Fruit fly (Drosophila melanogaster) whole organism, prepupa: ENCODE results near the gene CG15602.
A peak's percentile ranks its signal among the peaks of the same experiment; 100 is the strongest.

Experiments used
- Blimp-1 ChIP-seq: fragments of 200-800 bp; sonication (Bioruptor generic); optimal IDR thresholded peaks from 3 replicates; lab custom pipeline; 2017; ENCODE audit warnings: missing biosample characterization, missing genetic modification characterization, mild to moderate bottlenecking, moderate library complexity, missing genetic modification reagents
- CG10631 ChIP-seq: fragments of 200-800 bp; sonication (Bioruptor generic); optimal IDR thresholded peaks from 2 replicates; lab custom pipeline; 2016; ENCODE audit warnings: missing biosample characterization, missing genetic modification characterization
- CG10669 ChIP-seq: fragments of 200-800 bp; sonication (Bioruptor generic); optimal IDR thresholded peaks from 3 replicates; lab custom pipeline; 2018; ENCODE audit warnings: missing biosample characterization, mild to moderate bottlenecking, missing genetic modification characterization, moderate library complexity
- CG11294 ChIP-seq: fragments of 200-800 bp; sonication (Bioruptor generic); IDR thresholded peaks from 2 replicates; pipeline ENCODE4 v1.3.6; 2022; ENCODE audit warnings: missing biosample characterization, missing genetic modification characterization
- CG11762 ChIP-seq: fragments of 200-800 bp; sonication (Bioruptor generic); optimal IDR thresholded peaks from 3 replicates; lab custom pipeline; 2016; ENCODE audit warnings: missing biosample characterization, missing genetic modification characterization; ENCODE audit not compliant: insufficient read depth
- CG11902 ChIP-seq: fragments of 200-800 bp; sonication (Bioruptor generic); optimal IDR thresholded peaks from 3 replicates; lab custom pipeline; 2016; ENCODE audit warnings: missing biosample characterization, missing genetic modification characterization
- CG15336 ChIP-seq: fragments of 200-800 bp; sonication (Bioruptor generic); IDR thresholded peaks from 2 replicates; pipeline ENCODE4 v1.3.6; 2022; ENCODE audit warnings: missing biosample characterization, missing genetic modification characterization
- CG34406 ChIP-seq: fragments of 200-800 bp; sonication (Bioruptor generic); optimal IDR thresholded peaks from 3 replicates; lab custom pipeline; 2016; ENCODE audit warnings: missing biosample characterization, missing genetic modification characterization
- CG6163 ChIP-seq: fragments of 200-800 bp; sonication (Bioruptor generic); IDR thresholded peaks from 3 replicates; pipeline ENCODE4 v1.3.6; 2022; ENCODE audit warnings: missing biosample characterization, missing genetic modification characterization
- CG6276 ChIP-seq: fragments of 200-800 bp; sonication (Bioruptor generic); optimal IDR thresholded peaks from 2 replicates; lab custom pipeline; 2017; ENCODE audit warnings: missing biosample characterization, mild to moderate bottlenecking, missing genetic modification characterization
- CG6854 ChIP-seq: fragments of 200-800 bp; sonication (Bioruptor generic); optimal IDR thresholded peaks from 2 replicates; lab custom pipeline; 2017; ENCODE audit warnings: missing biosample characterization, mild to moderate bottlenecking, missing genetic modification characterization
- CG8119 ChIP-seq: fragments of 200-800 bp; sonication (Bioruptor generic); IDR thresholded peaks from 3 replicates; pipeline ENCODE4 v1.3.6; 2022; ENCODE audit warnings: missing biosample characterization, missing genetic modification characterization
- CG8632 ChIP-seq: fragments of 200-800 bp; sonication (Bioruptor generic); optimal IDR thresholded peaks from 3 replicates; lab custom pipeline; 2016; ENCODE audit warnings: missing biosample characterization, missing genetic modification characterization
- CG9139 ChIP-seq: fragments of 200-800 bp; sonication (Bioruptor generic); optimal IDR thresholded peaks from 3 replicates; lab custom pipeline; 2017; ENCODE audit warnings: missing biosample characterization, mild to moderate bottlenecking, missing genetic modification characterization
- Eip75B ChIP-seq: fragments of 200-800 bp; sonication (Bioruptor generic); optimal IDR thresholded peaks from 3 replicates; lab custom pipeline; 2016; ENCODE audit warnings: missing biosample characterization, missing genetic modification characterization
- Eip78C ChIP-seq: fragments of 200-800 bp; sonication (Bioruptor generic); peaks from one replicate; lab custom pipeline; 2016; ENCODE audit warnings: missing biosample characterization, missing genetic modification characterization
- Ets21C ChIP-seq: fragments of 200-800 bp; sonication (Bioruptor generic); optimal IDR thresholded peaks from 3 replicates; lab custom pipeline; 2016; ENCODE audit warnings: missing biosample characterization, missing genetic modification characterization
- Ets96B ChIP-seq: fragments of 200-800 bp; optimal IDR thresholded peaks from 2 replicates; lab custom pipeline; 2019; ENCODE audit warnings: missing biosample characterization, mild to moderate bottlenecking, missing genetic modification characterization, moderate library complexity
- Gug ChIP-seq: fragments of 200-800 bp; sonication (Bioruptor generic); IDR thresholded peaks from 2 replicates; pipeline ENCODE4 v1.3.6; 2022; ENCODE audit warnings: missing biosample characterization, missing genetic modification characterization
- Hr4 ChIP-seq: fragments of 200-800 bp; sonication (Bioruptor generic); optimal IDR thresholded peaks from 3 replicates; lab custom pipeline; 2016; ENCODE audit warnings: missing biosample characterization, missing genetic modification characterization
- Lpt ChIP-seq: fragments of 200-800 bp; sonication (Bioruptor generic); optimal IDR thresholded peaks from 3 replicates; lab custom pipeline; 2016; ENCODE audit warnings: missing biosample characterization, missing genetic modification characterization
- Met ChIP-seq: fragments of 200-800 bp; sonication (Bioruptor generic); optimal IDR thresholded peaks from 3 replicates; lab custom pipeline; 2016; ENCODE audit warnings: missing biosample characterization, missing genetic modification characterization
- OdsH ChIP-seq: fragments of 200-800 bp; sonication (Bioruptor generic); optimal IDR thresholded peaks from 3 replicates; lab custom pipeline; 2016; ENCODE audit warnings: missing biosample characterization, missing genetic modification characterization
- Smox ChIP-seq: fragments of 200-800 bp; sonication (Bioruptor generic); optimal IDR thresholded peaks from 3 replicates; lab custom pipeline; 2016; ENCODE audit warnings: missing biosample characterization, missing genetic modification characterization
- Sox102F ChIP-seq: fragments of 200-800 bp; sonication (Bioruptor generic); optimal IDR thresholded peaks from 2 replicates; lab custom pipeline; 2016; ENCODE audit warnings: missing biosample characterization, mild to moderate bottlenecking, missing genetic modification characterization
- Sox14 ChIP-seq: fragments of 200-800 bp; sonication (Bioruptor generic); optimal IDR thresholded peaks from 3 replicates; lab custom pipeline; 2016; ENCODE audit warnings: missing biosample characterization, missing genetic modification characterization
- Sox15 ChIP-seq: fragments of 200-800 bp; sonication (Bioruptor generic); optimal IDR thresholded peaks from 3 replicates; lab custom pipeline; 2016; ENCODE audit warnings: missing biosample characterization, missing genetic modification characterization
- achi ChIP-seq: fragments of 200-800 bp; sonication (Bioruptor generic); optimal IDR thresholded peaks from 3 replicates; lab custom pipeline; 2016; ENCODE audit warnings: missing biosample characterization, missing genetic modification characterization
- acj6 ChIP-seq: fragments of 200-800 bp; sonication (Bioruptor generic); optimal IDR thresholded peaks from 3 replicates; lab custom pipeline; 2016; ENCODE audit warnings: missing biosample characterization, missing genetic modification characterization
- cyc ChIP-seq: fragments of 200-800 bp; sonication (Bioruptor generic); optimal IDR thresholded peaks from 3 replicates; lab custom pipeline; 2016; ENCODE audit warnings: missing biosample characterization, missing genetic modification characterization
- dsx ChIP-seq: fragments of 200-800 bp; optimal IDR thresholded peaks from 3 replicates; lab custom pipeline; 2019; ENCODE audit warnings: missing biosample characterization, mild to moderate bottlenecking, missing genetic modification characterization, moderate library complexity; ENCODE audit not compliant: poor library complexity, severe bottlenecking
- eg ChIP-seq: fragments of 200-800 bp; sonication (Bioruptor generic); IDR thresholded peaks from 3 replicates; pipeline ENCODE4 v1.3.6; 2022; ENCODE audit warnings: missing biosample characterization, missing genetic modification characterization
- esn ChIP-seq: fragments of 200-800 bp; sonication (Bioruptor generic); optimal IDR thresholded peaks from 2 replicates; lab custom pipeline; 2016; ENCODE audit warnings: missing biosample characterization, mild to moderate bottlenecking, missing genetic modification characterization, moderate library complexity
- fd59A ChIP-seq: fragments of 200-800 bp; sonication (Bioruptor generic); optimal IDR thresholded peaks from 2 replicates; lab custom pipeline; 2017; ENCODE audit warnings: missing biosample characterization, mild to moderate bottlenecking, missing genetic modification characterization, missing genetic modification reagents
- fd85E ChIP-seq: fragments of 200-800 bp; sonication (Bioruptor generic); optimal IDR thresholded peaks from 3 replicates; lab custom pipeline; 2016; ENCODE audit warnings: missing biosample characterization, missing genetic modification characterization
- pdm3 ChIP-seq: fragments of 200-800 bp; sonication (Bioruptor generic); optimal IDR thresholded peaks from 3 replicates; lab custom pipeline; 2016; ENCODE audit warnings: missing biosample characterization, missing genetic modification characterization
- spab ChIP-seq: fragments of 200-800 bp; sonication (Bioruptor generic); optimal IDR thresholded peaks from 2 replicates; lab custom pipeline; 2017; ENCODE audit warnings: missing biosample characterization, mild to moderate bottlenecking, missing genetic modification characterization, missing genetic modification reagents
- ss ChIP-seq, 2 experiments: fragments of 200-800 bp; sonication (Bioruptor generic); optimal IDR thresholded peaks; 2 replicates in 1 of 2; 3 replicates in 1 of 2; lab custom pipeline; 2017 to 2018; ENCODE audit warnings: mild to moderate bottlenecking in 2 of 2, missing biosample characterization in 2 of 2, missing genetic modification characterization in 2 of 2, moderate library complexity in 1 of 2
- svp ChIP-seq: fragments of 200-800 bp; sonication (Bioruptor generic); peaks from one replicate; lab custom pipeline; 2016; ENCODE audit warnings: missing biosample characterization, missing genetic modification characterization
- vri ChIP-seq: fragments of 200-800 bp; sonication (Bioruptor generic); optimal IDR thresholded peaks from 3 replicates; lab custom pipeline; 2016; ENCODE audit warnings: missing biosample characterization, mild to moderate bottlenecking, missing genetic modification characterization

CG15602 gene

DNA sequence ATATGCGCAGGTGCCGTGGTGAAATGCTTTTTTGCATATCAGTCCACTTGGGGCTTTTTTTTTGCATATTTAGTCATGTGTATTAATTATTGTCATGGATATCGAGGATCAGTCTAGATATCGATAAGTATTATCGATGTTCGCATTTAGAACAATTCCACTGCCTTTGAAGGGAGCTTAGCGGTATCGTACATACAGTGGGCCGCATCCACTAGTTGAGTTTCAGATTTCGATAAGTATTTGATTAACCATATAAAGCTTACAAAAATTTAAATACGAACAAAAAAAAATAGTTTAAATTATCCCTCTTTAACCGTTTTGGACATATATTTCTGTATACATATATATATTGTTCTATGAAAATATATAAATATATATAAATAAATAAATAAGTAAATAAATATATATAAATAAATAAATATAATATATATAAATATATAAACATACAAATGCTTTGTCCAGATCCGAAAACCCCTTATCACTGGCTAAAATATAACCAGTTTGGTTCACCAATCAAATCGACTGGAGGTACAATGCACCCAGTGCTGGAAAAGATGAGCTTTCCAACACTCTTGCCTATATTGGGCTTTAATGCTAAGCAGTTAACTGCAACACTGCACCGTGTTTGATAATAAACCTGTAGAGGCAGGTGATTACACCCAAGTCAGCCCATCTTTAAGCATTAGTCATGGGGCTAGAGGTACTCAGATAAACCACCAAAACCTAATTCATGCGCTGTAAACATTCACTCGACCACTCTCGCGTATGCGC lies 3.8 kb downstream of the CG15602 start (continued):
- peak; percentile 33 for TF ChIP-seq CG34406
- TF ChIP-seq Gug (GFP tag; lab: Robert Waterston, UW): no peak
- peak; percentile 14 for TF ChIP-seq CG8632 (GFP tag; lab: Kevin White, UChicago)
- TF ChIP-seq spab: no peak
- TF ChIP-seq Sox15 (GFP tag; lab: Kevin White, UChicago): no peak
- peak; percentile 26 for TF ChIP-seq CG6276 (GFP tag; lab: Kevin White, UChicago)
- TF ChIP-seq Lpt (GFP tag; lab: Kevin White, UChicago): no peak
- no peak for TF ChIP-seq CG10669 (GFP tag; lab: Kevin White, UChicago)
- no peak for TF ChIP-seq fd85E (GFP tag; lab: Kevin White, UChicago)
- TF ChIP-seq CG11762 (GFP tag; lab: Kevin White, UChicago): no peak
- TF ChIP-seq dsx: peak; percentile 23
- peak; percentile 47 for TF ChIP-seq esn
- peak; percentile 20 for TF ChIP-seq Ets96B
- no peak for TF ChIP-seq pdm3 (GFP tag; lab: Kevin White, UChicago)
- peak; percentile 12 for TF ChIP-seq Eip78C (GFP tag; lab: Kevin White, UChicago)
- peak; percentile 23 for TF ChIP-seq OdsH (GFP tag; lab: Kevin White, UChicago)
- TF ChIP-seq Eip75B: no peak
- TF ChIP-seq Blimp-1 (GFP tag; lab: Kevin White, UChicago): no peak
- TF ChIP-seq ss (GFP tag; optimal IDR thresholded peaks at IDR 0.05; lab: Kevin White, UChicago): no peak
- TF ChIP-seq Smox (GFP tag; lab: Kevin White, UChicago): no peak
- TF ChIP-seq cyc: no peak
- no peak for TF ChIP-seq Hr4
- no peak for TF ChIP-seq fd59A (GFP tag; lab: Kevin White, UChicago)
- TF ChIP-seq Sox14 (GFP tag; lab: Kevin White, UChicago): peak; percentile 21

DNA sequence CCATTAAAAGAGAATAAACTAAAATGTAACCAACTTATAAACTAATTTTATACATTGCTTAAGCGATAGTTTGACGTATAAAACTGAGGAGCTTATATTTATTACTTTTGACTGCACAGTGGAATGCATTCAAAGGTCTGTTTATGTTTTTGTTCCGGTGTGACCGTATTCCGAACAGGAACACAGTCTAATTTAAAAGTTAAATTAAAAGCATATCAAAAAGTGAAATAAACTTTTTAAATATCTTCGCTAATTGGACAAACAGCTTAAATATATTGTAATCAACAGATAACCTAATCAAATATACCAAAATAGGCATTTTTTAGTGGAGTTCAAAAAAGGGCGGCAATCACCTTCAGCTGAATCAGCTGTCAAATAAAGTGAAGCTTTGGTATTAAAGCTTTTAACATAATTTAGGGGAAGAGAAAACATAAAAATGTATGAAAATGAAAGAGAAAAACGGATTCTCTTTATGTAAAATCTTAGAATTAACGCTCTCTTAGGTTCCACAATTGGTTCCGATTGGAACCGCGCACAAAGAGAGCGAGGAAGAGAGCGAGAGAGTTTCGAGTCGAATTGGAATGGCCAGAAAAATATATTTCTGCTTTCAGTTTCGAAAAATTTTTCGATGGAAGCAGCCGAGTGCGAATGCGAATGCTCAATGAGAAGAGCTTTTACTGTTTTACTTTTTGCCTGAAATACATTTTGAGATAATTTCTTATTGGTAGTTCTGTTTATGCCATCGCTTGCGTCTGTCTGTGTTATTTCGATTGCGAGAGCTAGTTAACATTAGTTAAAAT lies 4.7 kb downstream of the CG15602 start, which contains the start of the genes PGRP-LE and sd:
PGRP-LE (minus strand) TSS at position 117 of the 800 bp plus-strand sequence.
sd (plus strand) TSS at position 607 of the 800 bp plus-strand sequence.
- TF ChIP-seq CG15336 (GFP tag; lab: Robert Waterston, UW): peak; percentile 29; the same call in 1 of the 2 replicates
- TF ChIP-seq Sox102F (GFP tag; lab: Kevin White, UChicago): peak; percentile 40
- TF ChIP-seq acj6: no peak
- TF ChIP-seq achi (GFP tag; lab: Kevin White, UChicago): peak; percentile 34
- TF ChIP-seq CG10631 (GFP tag; lab: Kevin White, UChicago): no peak
- TF ChIP-seq svp (GFP tag; lab: Kevin White, UChicago): peak; percentile 53
- peak; percentile 30 for TF ChIP-seq CG6276 (GFP tag; lab: Kevin White, UChicago)
- no peak for TF ChIP-seq eg (GFP tag; lab: Robert Waterston, UW)
- TF ChIP-seq Blimp-1 (GFP tag; lab: Kevin White, UChicago): peak; percentile 22
- no peak for TF ChIP-seq Ets21C
- TF ChIP-seq Eip78C (GFP tag; lab: Kevin White, UChicago): peak; percentile 71
- peak; percentile 13 for TF ChIP-seq Smox (GFP tag; lab: Kevin White, UChicago)
- TF ChIP-seq OdsH (GFP tag; lab: Kevin White, UChicago): peak; percentile 11
- no peak for TF ChIP-seq Met
- peak; percentile 34 for TF ChIP-seq CG9139 (GFP tag; lab: Kevin White, UChicago)
- TF ChIP-seq CG6163 (GFP tag; lab: Robert Waterston, UW): peak; percentile 29; the same call in 1 of the 3 replicates
- no peak for TF ChIP-seq ss (GFP tag; optimal IDR thresholded peaks at IDR 0.05; lab: Kevin White, UChicago)
- TF ChIP-seq CG6854 (GFP tag; lab: Kevin White, UChicago): peak; percentile 56
- no peak for TF ChIP-seq vri (GFP tag; lab: Kevin White, UChicago)
- no peak for TF ChIP-seq CG11902
- TF ChIP-seq CG8119: 0 out of 3 replicates have a peak, but pooled peaks have one; percentile 14
- TF ChIP-seq CG11294: no peak
